Worm (Caenorhabditis elegans) whole organism, L4 larva: ENCODE data around the gene F38H4.6.

Experiments used
- F44E2.7 ChIP-seq: fragments of 200-800 bp; sonication (Bioruptor generic); IDR thresholded peaks from 2 replicates; pipeline ENCODE4 v2.1.2; 2022; ENCODE audit warnings: missing genetic modification characterization, missing compliant biosample characterization
- Y105C5A.15 ChIP-seq: fragments of 200-800 bp; sonication (Bioruptor generic); IDR thresholded peaks from 2 replicates; pipeline ENCODE4 v1.3.6; 2022; ENCODE audit warnings: missing genetic modification characterization, missing compliant biosample characterization
- aha-1 ChIP-seq: fragments of 150-350 bp; peaks from one replicate; lab custom pipeline; 2014; ENCODE audit warnings: missing biosample characterization, missing genetic modification characterization
- ama-1 ChIP-seq: fragments of 150-350 bp; optimal IDR thresholded peaks from 2 replicates; lab custom pipeline; 2014; ENCODE audit warnings: inconsistent platforms, mixed read lengths
- arid-1 ChIP-seq: fragments of 200-800 bp; sonication (Bioruptor generic); conservative IDR thresholded peaks from 2 replicates; pipeline ENCODE4 v1.3.6; 2022; ENCODE audit warnings: missing genetic modification reagents, missing genetic modification characterization, missing compliant biosample characterization
- attf-4 ChIP-seq: sonication (generic microtip); optimal IDR thresholded peaks from 3 replicates; lab custom pipeline; 2017; ENCODE audit warnings: missing biosample characterization, missing genetic modification characterization
- ceh-32 ChIP-seq: sonication (generic microtip); optimal IDR thresholded peaks from 2 replicates; lab custom pipeline; 2016; ENCODE audit warnings: mild to moderate bottlenecking, missing genetic modification characterization, missing compliant biosample characterization; ENCODE audit not compliant: poor library complexity
- ceh-62 ChIP-seq: sonication (generic microtip); optimal IDR thresholded peaks from 2 replicates; lab custom pipeline; 2017; ENCODE audit warnings: missing biosample characterization, missing genetic modification characterization
- daf-16 ChIP-seq, 3 experiments: sonication (generic microtip); optimal IDR thresholded peaks; 2 replicates each; lab custom pipeline; 2016 to 2017; ENCODE audit warnings: missing genetic modification characterization in 3 of 3, missing genetic modification reagents in 3 of 3, mild to moderate bottlenecking in 2 of 3, missing compliant biosample characterization in 2 of 3, missing biosample characterization in 1 of 3, moderate library complexity in 1 of 3
- dmd-6 ChIP-seq: fragments of 200-800 bp; sonication (Bioruptor generic); IDR thresholded peaks from 2 replicates; pipeline ENCODE4 v1.3.6; 2022; ENCODE audit warnings: missing genetic modification reagents, missing genetic modification characterization, missing compliant biosample characterization
- dmd-8 ChIP-seq: fragments of 200-800 bp; sonication (Bioruptor generic); IDR thresholded peaks from 2 replicates; pipeline ENCODE4 v1.3.6; 2022; ENCODE audit warnings: missing genetic modification characterization, missing compliant biosample characterization
- dve-1 ChIP-seq: sonication (generic microtip); optimal IDR thresholded peaks from 2 replicates; lab custom pipeline; 2017; ENCODE audit warnings: antibody characterized with exemption, mild to moderate bottlenecking, missing genetic modification characterization, missing compliant biosample characterization; ENCODE audit not compliant: insufficient read depth
- lsy-2 ChIP-seq, 2 experiments: fragments of 150-350 bp in 1 of 2; sonication (generic microtip) in 1 of 2; optimal IDR thresholded peaks; 2 replicates each; lab custom pipeline; 2014 to 2017; ENCODE audit warnings: missing biosample characterization in 2 of 2, missing genetic modification characterization in 2 of 2
- mdl-1 ChIP-seq, 2 experiments: fragments of 150-350 bp in 1 of 2; sonication (generic microtip) in 1 of 2; optimal IDR thresholded peaks; 2 replicates each; lab custom pipeline; 2014 to 2017; ENCODE audit warnings: missing biosample characterization in 2 of 2, missing genetic modification characterization in 2 of 2
- mdt-29 ChIP-seq: fragments of 200-800 bp; sonication (Bioruptor generic); IDR thresholded peaks from 2 replicates; pipeline ENCODE4 v1.3.6; 2022; ENCODE audit warnings: missing genetic modification reagents, missing genetic modification characterization, missing compliant biosample characterization
- mep-1 ChIP-seq: fragments of 150-350 bp; sonication (generic microtip); optimal IDR thresholded peaks from 3 replicates; lab custom pipeline; 2014; ENCODE audit warnings: missing biosample characterization, missing genetic modification characterization
- mes-2 ChIP-seq: sonication (generic microtip); optimal IDR thresholded peaks from 2 replicates; lab custom pipeline; 2016; ENCODE audit warnings: missing genotype, mild to moderate bottlenecking, missing genetic modification characterization, missing compliant biosample characterization; ENCODE audit not compliant: poor library complexity, severe bottlenecking
- mxl-2 ChIP-seq: fragments of 200-800 bp; sonication (Bioruptor generic); conservative IDR thresholded peaks from 2 replicates; pipeline ENCODE4 v1.3.6; 2022; ENCODE audit warnings: missing genetic modification reagents, missing genetic modification characterization, missing compliant biosample characterization
- nhr-102 ChIP-seq: sonication (generic microtip); optimal IDR thresholded peaks from 2 replicates; lab custom pipeline; 2016; ENCODE audit warnings: mild to moderate bottlenecking, missing genetic modification characterization, moderate library complexity, missing compliant biosample characterization
- nhr-111 ChIP-seq: fragments of 200-800 bp; sonication (Bioruptor generic); optimal IDR thresholded peaks from 2 replicates; lab custom pipeline; 2018; ENCODE audit warnings: mild to moderate bottlenecking, missing genetic modification characterization, missing compliant biosample characterization
- nhr-6 ChIP-seq: fragments of 150-350 bp; optimal IDR thresholded peaks from 2 replicates; lab custom pipeline; 2014; ENCODE audit warnings: missing biosample characterization, missing genetic modification characterization
- nhr-77 ChIP-seq: fragments of 150-350 bp; optimal IDR thresholded peaks from 2 replicates; lab custom pipeline; 2014; ENCODE audit warnings: missing biosample characterization, missing genetic modification characterization
- pqm-1 ChIP-seq: sonication (generic microtip); optimal IDR thresholded peaks from 2 replicates; lab custom pipeline; 2017; ENCODE audit warnings: missing biosample characterization, missing genetic modification characterization
- rbr-2 ChIP-seq: sonication (generic microtip); optimal IDR thresholded peaks from 2 replicates; lab custom pipeline; 2016; ENCODE audit warnings: missing genotype, missing genetic modification characterization, missing compliant biosample characterization
- sdz-12 ChIP-seq: fragments of 200-800 bp; sonication (Bioruptor generic); optimal IDR thresholded peaks from 2 replicates; lab custom pipeline; 2018; ENCODE audit warnings: mild to moderate bottlenecking, missing genetic modification characterization, missing compliant biosample characterization
- set-16 ChIP-seq: fragments of 200-800 bp; sonication (Bioruptor generic); IDR thresholded peaks from 2 replicates; pipeline ENCODE4 v1.3.6; 2022; ENCODE audit warnings: missing genetic modification reagents, missing genetic modification characterization, missing compliant biosample characterization
- snpc-1.2 ChIP-seq: fragments of 200-800 bp; sonication (Bioruptor generic); IDR thresholded peaks from 2 replicates; pipeline ENCODE4 v1.3.6; 2022; ENCODE audit warnings: missing genetic modification reagents, missing genetic modification characterization, missing compliant biosample characterization
- unc-62 ChIP-seq, 3 experiments: fragments of 150-350 bp in 1 of 3; sonication (generic microtip); optimal IDR thresholded peaks in 2 of 3; peaks in 1 of 3; 1 replicate in 1 of 3; 2 replicates in 2 of 3; lab custom pipeline; 2014 to 2017; ENCODE audit warnings: missing biosample characterization in 3 of 3, missing genetic modification characterization in 3 of 3, missing genetic modification reagents in 3 of 3, missing genotype in 1 of 3
- zfp-2 ChIP-seq: sonication (generic microtip); optimal IDR thresholded peaks from 2 replicates; lab custom pipeline; 2016; ENCODE audit warnings: mild to moderate bottlenecking, missing genetic modification characterization, missing compliant biosample characterization
- zfp-3 ChIP-seq: fragments of 200-800 bp; sonication (Bioruptor generic); conservative IDR thresholded peaks from 2 replicates; pipeline ENCODE4 v1.3.6; 2022; ENCODE audit warnings: missing genetic modification reagents, missing genetic modification characterization, missing compliant biosample characterization
- zip-2 ChIP-seq: fragments of 150-350 bp; optimal IDR thresholded peaks from 2 replicates; lab custom pipeline; 2014; ENCODE audit warnings: missing biosample characterization, missing genetic modification characterization
- ztf-7 ChIP-seq: fragments of 150-350 bp; optimal IDR thresholded peaks from 2 replicates; lab custom pipeline; 2014; ENCODE audit warnings: missing biosample characterization, missing genetic modification characterization

The F38H4.6 gene

ce11 chrIV:11871083-11871482 lies 23.4 kb upstream of the F38H4.6 start (continued):
- TF ChIP-seq attf-4 (no peak), zfp-3 (GFP tag; lab: Robert Waterston, UW) (no peak), set-16 (peak; percentile 76), aha-1 (tag; lab: Kevin White, UChicago) (peak; percentile 53), ceh-62 (tag; lab: Kevin White, UChicago) (no peak), arid-1 (no peak), mep-1 (tag; lab: Kevin White, UChicago) (peak; percentile 35), mdt-29 (GFP tag; lab: Robert Waterston, UW) (no peak), zip-2 (tag; lab: Kevin White, UChicago) (no peak), ztf-7 (tag; lab: Kevin White, UChicago) (no peak), rbr-2 (tag; lab: Kevin White, UChicago) (peak; percentile 67)

ce11 chrIV:11868452-11868851 lies 20.8 kb upstream of the F38H4.6 start:
- TF ChIP-seq ama-1 (no peak), zfp-2 (tag; lab: Kevin White, UChicago) (no peak), aha-1 (tag; lab: Kevin White, UChicago) (peak; percentile 53), mdl-1 (tag; optimal IDR thresholded peaks at IDR 0.05; lab: Kevin White, UChicago) (no peak), nhr-77 (tag; lab: Kevin White, UChicago) (no peak), Y105C5A.15 (GFP tag; lab: Robert Waterston, UW) (no peak), unc-62 (GFP tag; optimal IDR thresholded peaks at IDR 0.05 in 1 of 2; lab: Kevin White, UChicago) (peak in 1 of 2 experiments; percentile 65), unc-62 (tag; optimal IDR thresholded peaks at IDR 0.05; lab: Kevin White, UChicago) (no peak), ceh-32 (tag; lab: Kevin White, UChicago) (no peak), snpc-1.2 (GFP tag; lab: Robert Waterston, UW) (no peak), dmd-6 (GFP tag; lab: Robert Waterston, UW) (no peak)

DNA sequence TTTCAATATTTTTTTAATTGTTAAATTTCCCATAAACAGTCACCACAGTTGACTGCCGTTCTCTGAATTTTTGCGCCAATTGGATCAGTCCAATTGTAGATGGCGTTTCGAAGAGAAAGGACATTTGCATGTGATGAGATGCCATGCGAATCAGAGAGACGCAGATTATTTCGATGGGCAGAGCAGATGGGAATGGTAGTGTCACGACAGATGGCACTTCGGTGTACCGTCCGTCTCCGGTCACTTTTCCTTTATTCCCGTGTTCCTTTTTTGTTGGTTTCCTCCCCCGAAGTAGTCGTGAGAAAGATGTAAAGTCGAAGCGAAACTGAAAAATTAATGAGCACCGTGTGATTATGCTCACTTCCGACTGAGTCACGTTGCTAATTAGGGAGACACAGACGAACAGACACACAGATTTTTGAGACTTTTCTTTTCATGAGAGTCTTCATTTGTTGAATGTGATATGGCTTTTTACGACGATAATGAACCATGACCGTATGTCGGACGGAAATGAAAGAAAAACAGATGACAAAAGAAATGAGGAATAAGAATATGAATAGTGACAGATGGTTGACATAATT lies 20.1 kb upstream of the F38H4.6 start:
- TF ChIP-seq nhr-102 (tag; lab: Kevin White, UChicago) (no peak), mes-2 (tag; lab: Kevin White, UChicago) (no peak), F44E2.7 (GFP tag; lab: Robert Waterston, UW) (no peak), dmd-8 (GFP tag; lab: Robert Waterston, UW) (0 out of 2 replicates have a peak, but pooled peaks have one; percentile 42)

DNA sequence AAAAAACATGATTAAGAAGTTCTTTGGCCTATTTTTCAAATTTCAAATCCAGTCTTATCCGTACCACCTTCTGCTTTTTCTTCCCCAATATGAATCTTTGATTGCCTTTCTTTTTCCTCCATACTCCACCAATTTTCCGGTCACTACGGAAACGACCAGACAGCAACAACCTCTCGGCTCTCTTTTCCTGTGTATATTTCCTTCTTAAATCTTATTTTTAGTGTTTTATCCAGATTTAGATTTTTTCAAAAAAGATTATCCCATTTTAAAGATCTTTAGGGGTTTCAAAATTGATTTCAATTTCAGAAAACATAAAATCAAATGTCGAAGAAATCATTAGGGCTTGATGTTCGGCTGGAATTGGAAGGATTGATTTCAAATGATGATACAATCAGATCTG lies 16.6 kb upstream of the F38H4.6 start, which contains the start of gene trpa-1:
TSS of gene trpa-1 (plus strand) at position 301 of the 400 bp plus-strand sequence.
- no peak for TF ChIP-seq zfp-3 (GFP tag; lab: Robert Waterston, UW)
- no peak for TF ChIP-seq nhr-111 (GFP tag; lab: Kevin White, UChicago)
- no peak for TF ChIP-seq zip-2 (tag; lab: Kevin White, UChicago)
- TF ChIP-seq sdz-12 (GFP tag; lab: Kevin White, UChicago) = no peak
- TF ChIP-seq mxl-2 (GFP tag; lab: Robert Waterston, UW) = no peak
- no peak for TF ChIP-seq lsy-2 (tag; optimal IDR thresholded peaks at IDR 0.05; lab: Kevin White, UChicago)

DNA sequence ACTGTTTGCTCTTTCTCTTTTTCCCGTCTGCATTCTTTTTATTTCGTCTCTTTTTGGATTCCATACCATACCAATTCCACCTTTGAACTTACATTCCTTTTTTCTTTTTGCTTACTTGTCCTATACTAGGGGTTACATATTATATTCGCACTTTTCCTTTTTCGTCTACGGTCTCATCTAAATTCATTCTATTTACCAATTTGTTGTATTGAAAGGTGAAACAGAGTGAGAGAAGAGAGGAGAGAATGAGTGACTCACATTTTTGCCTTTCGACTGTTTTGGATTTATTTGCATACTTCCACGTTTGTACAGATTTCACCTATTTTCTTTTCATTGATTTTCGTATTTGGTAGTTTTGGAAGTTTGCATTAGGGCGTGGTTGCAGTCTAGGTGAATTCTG lies 15.8 kb upstream of the F38H4.6 start:
- TF ChIP-seq daf-16 (GFP tag; optimal IDR thresholded peaks at IDR 0.05; lab: Kevin White, UChicago) (no peak), daf-16 (tag; optimal IDR thresholded peaks at IDR 0.05; lab: Kevin White, UChicago) (peak; percentile 32), dve-1 (tag; lab: Kevin White, UChicago) (peak; percentile 28), pqm-1 (no peak), nhr-6 (peak; percentile 86)
